Worm (Caenorhabditis elegans): ENCODE data around the gene tag-18.

ce11 chrX:3742223-3742622 is 8.4 kb upstream of the tag-18 start, which contains the start of gene fkh-2:
- TF ChIP-seq aly-1 (tag; optimal IDR thresholded peaks at IDR 0.05) (no peak), F13C5.2 (tag; optimal IDR thresholded peaks at IDR 0.05) (no peak), ama-1 (optimal IDR thresholded peaks at IDR 0.05) (no peak), hmbx-1 (tag; optimal IDR thresholded peaks at IDR 0.05) (no peak), ets-7 (tag; optimal IDR thresholded peaks at IDR 0.05) (no peak)
